Worm (Caenorhabditis elegans) whole organism, L4/young adult: Measurements from ENCODE around the gene M03F8.6.

Experiments used
- W03F9.2 ChIP-seq: fragments of 150-350 bp; optimal IDR thresholded peaks from 2 replicates; lab custom pipeline; 2014; ENCODE audit warnings: missing biosample characterization, missing genetic modification characterization
- him-1 ChIP-seq: sonication (generic microtip); optimal IDR thresholded peaks from 2 replicates; lab custom pipeline; 2016; ENCODE audit warnings: missing genotype, missing genetic modification reagents, missing genetic modification characterization, missing compliant biosample characterization

DNA sequence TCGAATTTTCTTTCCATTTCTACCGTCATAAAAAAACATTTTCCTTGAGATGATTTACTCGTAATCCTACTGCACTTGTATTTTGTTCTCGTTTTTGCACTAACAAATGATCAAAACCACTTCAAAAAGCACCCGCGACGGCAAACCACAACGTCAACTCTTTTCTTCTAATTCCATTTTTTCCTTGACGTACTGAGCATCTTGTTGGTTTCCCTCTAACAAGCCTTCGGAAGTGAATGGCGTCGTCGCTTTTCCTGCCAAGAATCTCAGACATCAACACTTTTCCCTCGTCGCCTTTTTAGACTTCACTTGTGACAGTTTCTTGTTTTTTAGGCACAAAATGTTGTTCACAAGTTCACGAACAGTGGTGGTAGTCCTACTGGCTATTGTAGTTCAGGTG lies 42.2 kb downstream of the M03F8.6 start, which contains the start of gene C04E6.13:
- TF ChIP-seq him-1: no peak
- no peak for TF ChIP-seq W03F9.2 (tag; lab: Kevin White, UChicago)
